Worm (Caenorhabditis elegans) whole organism, L1 larva: ENCODE results near the gene col-146.

Source experiments
- F16B12.6 ChIP-seq: fragments of 150-350 bp; optimal IDR thresholded peaks from 2 replicates; lab custom pipeline; 2014; ENCODE audit warnings: missing biosample characterization, missing genetic modification characterization
- aly-2 ChIP-seq: fragments of 150-350 bp; optimal IDR thresholded peaks from 2 replicates; lab custom pipeline; 2014; ENCODE audit warnings: missing biosample characterization, missing genetic modification characterization
- ces-1 ChIP-seq: fragments of 150-350 bp; optimal IDR thresholded peaks from 2 replicates; lab custom pipeline; 2014; ENCODE audit warnings: missing biosample characterization, missing genetic modification reagents, missing genetic modification characterization
- dpl-1 ChIP-seq, 3 experiments: fragments of 150-350 bp in 2 of 3; sonication (generic microtip) in 1 of 3; optimal IDR thresholded peaks; 2 replicates each; lab custom pipeline; 2014 to 2017; ENCODE audit warnings: missing biosample characterization in 3 of 3, missing genetic modification characterization in 3 of 3, missing genetic modification reagents in 3 of 3
- efl-1 ChIP-seq, 4 experiments: fragments of 150-350 bp; optimal IDR thresholded peaks in 3 of 4; peaks in 1 of 4; 1 replicate in 1 of 4; 2 replicates in 3 of 4; lab custom pipeline; 2014; ENCODE audit warnings: missing biosample characterization in 2 of 4, missing genetic modification characterization in 2 of 4, missing genetic modification reagents in 2 of 4
- efl-3 ChIP-seq: fragments of 200-800 bp; sonication (Bioruptor generic); optimal IDR thresholded peaks from 2 replicates; lab custom pipeline; 2018; ENCODE audit warnings: mild to moderate bottlenecking, missing genetic modification characterization, missing compliant biosample characterization
- egl-27 ChIP-seq, 2 experiments: fragments of 150-350 bp in 1 of 2; sonication (generic microtip); optimal IDR thresholded peaks; 3 replicates each; lab custom pipeline; 2017 to 2018; ENCODE audit warnings: missing biosample characterization in 2 of 2, missing genetic modification characterization in 2 of 2, missing genetic modification reagents in 2 of 2
- fkh-4 ChIP-seq: sonication (generic microtip); optimal IDR thresholded peaks from 2 replicates; lab custom pipeline; 2016; ENCODE audit warnings: missing compliant biosample characterization, missing genetic modification characterization, borderline replicate concordance
- fkh-8 ChIP-seq: sonication (generic microtip); optimal IDR thresholded peaks from 2 replicates; lab custom pipeline; 2016; ENCODE audit warnings: mild to moderate bottlenecking, missing genetic modification characterization, missing compliant biosample characterization
- grh-1 ChIP-seq: fragments of 200-800 bp; sonication (Bioruptor generic); IDR thresholded peaks from 2 replicates; pipeline ENCODE4 v1.3.6; 2022; ENCODE audit warnings: missing genetic modification reagents, missing genetic modification characterization, missing compliant biosample characterization
- hlh-17 ChIP-seq: fragments of 200-800 bp; sonication (Bioruptor generic); optimal IDR thresholded peaks from 2 replicates; lab custom pipeline; 2018; ENCODE audit warnings: missing genetic modification characterization, mild to moderate bottlenecking, missing compliant biosample characterization, moderate library complexity, borderline replicate concordance
- jun-1 ChIP-seq: fragments of 150-350 bp; optimal IDR thresholded peaks from 2 replicates; lab custom pipeline; 2014; ENCODE audit warnings: missing biosample characterization, missing genetic modification reagents, missing genetic modification characterization
- lin-13 ChIP-seq: fragments of 150-350 bp; optimal IDR thresholded peaks from 2 replicates; lab custom pipeline; 2014; ENCODE audit warnings: missing biosample characterization, missing genetic modification reagents, missing genetic modification characterization
- lin-15B ChIP-seq: fragments of 150-350 bp; sonication (generic microtip); optimal IDR thresholded peaks from 3 replicates; lab custom pipeline; 2014; ENCODE audit warnings: missing biosample characterization, missing genetic modification characterization
- lin-35 ChIP-seq, 2 experiments: fragments of 150-350 bp; optimal IDR thresholded peaks; 2 replicates each; lab custom pipeline; 2014; ENCODE audit warnings: missing biosample characterization in 2 of 2, missing genetic modification characterization in 2 of 2, missing genetic modification reagents in 2 of 2
- mab-9 ChIP-seq: fragments of 200-800 bp; sonication (Bioruptor generic); IDR thresholded peaks from 2 replicates; pipeline ENCODE4 v1.3.6; 2022; ENCODE audit warnings: missing genetic modification reagents, missing genetic modification characterization, missing compliant biosample characterization
- mdl-1 ChIP-seq, 2 experiments: fragments of 150-350 bp; optimal IDR thresholded peaks; 2 replicates each; lab custom pipeline; 2014 to 2017; ENCODE audit warnings: missing biosample characterization in 2 of 2, missing genetic modification characterization in 2 of 2, inconsistent platforms in 1 of 2
- mef-2 ChIP-seq: fragments of 150-350 bp; optimal IDR thresholded peaks from 2 replicates; lab custom pipeline; 2014; ENCODE audit warnings: missing biosample characterization, missing genetic modification characterization
- mep-1 ChIP-seq: fragments of 150-350 bp; optimal IDR thresholded peaks from 2 replicates; lab custom pipeline; 2014; ENCODE audit warnings: missing biosample characterization, missing genetic modification characterization
- nhr-11 ChIP-seq: fragments of 150-350 bp; optimal IDR thresholded peaks from 2 replicates; lab custom pipeline; 2014; ENCODE audit warnings: missing biosample characterization, missing genetic modification characterization
- nhr-12 ChIP-seq: sonication (generic microtip); optimal IDR thresholded peaks from 2 replicates; lab custom pipeline; 2017; ENCODE audit warnings: missing biosample characterization, missing genetic modification characterization
- nhr-20 ChIP-seq: sonication (generic microtip); optimal IDR thresholded peaks from 2 replicates; lab custom pipeline; 2016; ENCODE audit warnings: mild to moderate bottlenecking, missing genetic modification characterization, missing compliant biosample characterization
- nhr-237 ChIP-seq: fragments of 150-350 bp; optimal IDR thresholded peaks from 2 replicates; lab custom pipeline; 2014; ENCODE audit warnings: missing biosample characterization, missing genetic modification characterization
- nhr-47 ChIP-seq: sonication (generic microtip); optimal IDR thresholded peaks from 2 replicates; lab custom pipeline; 2016; ENCODE audit warnings: mild to moderate bottlenecking, missing genetic modification characterization, moderate library complexity, missing compliant biosample characterization
- nhr-77 ChIP-seq: fragments of 150-350 bp; optimal IDR thresholded peaks from 2 replicates; lab custom pipeline; 2014; ENCODE audit warnings: missing biosample characterization, missing genetic modification characterization
- nhr-84 ChIP-seq: sonication (generic microtip); optimal IDR thresholded peaks from 2 replicates; lab custom pipeline; 2017; ENCODE audit warnings: missing biosample characterization, missing genetic modification characterization
- nhr-85 ChIP-seq: sonication (generic microtip); peaks from one replicate; lab custom pipeline; 2016; ENCODE audit warnings: missing genetic modification characterization, inconsistent platforms, missing compliant biosample characterization
- sup-37 ChIP-seq: fragments of 200-800 bp; sonication (Bioruptor generic); optimal IDR thresholded peaks from 2 replicates; lab custom pipeline; 2018; ENCODE audit warnings: mild to moderate bottlenecking, missing genetic modification characterization, missing compliant biosample characterization
- tbx-2 ChIP-seq: sonication (generic microtip); optimal IDR thresholded peaks from 2 replicates; lab custom pipeline; 2016; ENCODE audit warnings: missing genetic modification characterization, missing compliant biosample characterization
- tlp-1 ChIP-seq: fragments of 150-350 bp; optimal IDR thresholded peaks from 2 replicates; lab custom pipeline; 2014; ENCODE audit warnings: missing biosample characterization, missing genetic modification characterization
- unc-130 ChIP-seq: fragments of 150-350 bp; optimal IDR thresholded peaks from 2 replicates; lab custom pipeline; 2017; ENCODE audit warnings: missing biosample characterization, missing genetic modification characterization, inconsistent platforms
- unc-98 ChIP-seq: fragments of 200-800 bp; sonication (Bioruptor generic); IDR thresholded peaks from 2 replicates; pipeline ENCODE4 v1.3.6; 2022; ENCODE audit warnings: missing genetic modification characterization, missing compliant biosample characterization
- vab-15 ChIP-seq: sonication (generic microtip); optimal IDR thresholded peaks from 2 replicates; lab custom pipeline; 2017; ENCODE audit warnings: missing genotype, mild to moderate bottlenecking, missing genetic modification characterization, missing compliant biosample characterization
- zag-1 ChIP-seq: fragments of 150-350 bp; optimal IDR thresholded peaks from 2 replicates; lab custom pipeline; 2014; ENCODE audit warnings: missing biosample characterization, missing genetic modification characterization
- ztf-11 ChIP-seq, 2 experiments: sonication (generic microtip); optimal IDR thresholded peaks; 2 replicates each; lab custom pipeline; 2016 to 2017; ENCODE audit warnings: missing genetic modification characterization in 2 of 2, missing biosample characterization in 1 of 2, missing compliant biosample characterization in 1 of 2
- ztf-4 ChIP-seq: fragments of 150-350 bp; optimal IDR thresholded peaks from 2 replicates; lab custom pipeline; 2014; ENCODE audit warnings: missing biosample characterization, missing genetic modification characterization

Gene col-146

DNA sequence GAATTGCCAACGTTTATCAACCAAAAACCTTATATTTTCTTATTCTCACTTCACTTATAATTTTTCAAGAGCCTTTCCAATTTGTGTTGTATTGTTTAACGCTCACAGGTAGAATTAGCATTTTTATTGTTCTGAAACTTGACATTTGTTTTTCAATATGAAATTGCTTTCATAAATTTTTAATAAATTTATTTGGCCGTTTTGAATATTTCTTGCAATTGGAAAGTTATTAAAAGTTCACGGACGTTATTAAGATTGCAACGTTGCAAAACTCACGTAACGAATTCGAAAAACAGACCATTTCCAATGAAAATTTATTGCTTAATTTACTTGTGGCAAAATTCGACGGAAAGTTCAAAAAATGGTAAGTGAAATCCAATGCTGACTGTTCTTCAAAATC is 39.4 kb upstream of the col-146 start, which contains the start of gene K09G1.2 (continued):
- TF ChIP-seq lin-35 (GFP tag; optimal IDR thresholded peaks at IDR 0.05; lab: Kevin White, UChicago) (no peak), zag-1 (tag; lab: Kevin White, UChicago) (no peak)

DNA sequence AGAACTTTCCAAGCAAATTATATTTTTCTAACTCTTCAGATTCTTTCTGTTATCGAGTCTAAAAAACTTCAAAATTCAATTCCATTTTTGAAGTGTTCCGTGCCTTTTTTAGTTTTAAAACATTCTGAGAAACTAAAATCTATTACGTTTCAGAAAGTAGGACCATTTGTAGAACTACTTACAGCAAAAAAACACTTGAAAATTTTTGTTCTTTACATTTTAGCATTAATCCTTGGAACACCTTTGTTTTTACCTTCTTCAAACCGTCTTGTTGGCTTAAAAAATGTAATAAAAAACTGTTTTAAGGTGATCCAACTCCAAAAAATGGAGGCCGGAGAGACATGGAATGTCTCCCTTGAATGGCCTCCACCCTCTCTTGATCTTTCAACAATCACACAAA is 21.5 kb upstream of the col-146 start, which contains the start of gene dop-2:
Gene dop-2 (plus strand): TSS at position 301 of the 400 bp plus-strand sequence.
- TF ChIP-seq unc-98 (GFP tag; lab: Robert Waterston, UW) (no peak), grh-1 (no peak), vab-15 (tag; lab: Kevin White, UChicago) (no peak), jun-1 (no peak), nhr-11 (tag; lab: Kevin White, UChicago) (no peak), zag-1 (tag; lab: Kevin White, UChicago) (no peak), nhr-84 (tag; lab: Kevin White, UChicago) (no peak), lin-35 (GFP tag; optimal IDR thresholded peaks at IDR 0.05; lab: Kevin White, UChicago) (no peak)

DNA sequence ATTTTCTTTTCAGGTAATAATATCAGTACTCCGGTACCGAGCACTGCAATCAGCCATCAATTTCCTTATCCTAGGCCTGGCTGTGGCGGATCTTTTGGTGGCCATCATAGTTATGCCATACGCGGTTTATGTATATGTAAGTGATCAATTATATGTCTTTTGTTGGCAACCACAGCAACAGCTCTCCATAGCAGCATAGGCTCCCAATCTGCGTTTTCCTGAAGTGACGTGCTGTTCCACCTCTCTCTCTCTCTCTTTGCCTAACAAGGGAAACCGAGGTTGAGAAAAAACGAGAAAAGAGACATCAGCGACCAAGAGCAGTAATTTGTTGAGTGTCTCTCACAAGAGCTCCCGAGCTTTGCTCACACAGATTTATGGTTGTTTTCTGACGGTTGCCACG is 20.5 kb upstream of the col-146 start:
- no peak for TF ChIP-seq ces-1 (GFP tag; lab: Kevin White, UChicago)
- TF ChIP-seq unc-130 (tag; lab: Kevin White, UChicago): no peak
- TF ChIP-seq ztf-4 (tag; lab: Kevin White, UChicago): no peak
- TF ChIP-seq aly-2 (tag; lab: Kevin White, UChicago): no peak

DNA sequence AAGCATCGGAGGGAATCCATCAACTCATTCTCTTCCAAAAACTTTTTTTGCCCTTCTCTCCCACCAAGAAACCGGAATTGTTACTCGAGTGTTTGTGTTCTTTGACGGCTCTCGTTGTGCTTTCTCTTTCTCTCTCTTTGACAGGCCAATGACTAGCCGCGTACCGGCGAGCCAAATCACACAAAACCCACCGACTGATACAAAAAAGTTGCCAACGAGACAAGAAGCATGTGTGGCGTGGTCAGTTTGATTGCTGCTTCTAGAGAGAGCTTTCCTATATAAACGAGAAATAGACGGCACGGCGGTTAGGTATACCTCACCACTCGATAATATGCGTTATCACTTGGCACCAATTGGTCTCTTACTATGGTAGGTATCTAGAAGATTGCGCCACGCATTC is 14.0 kb upstream of the col-146 start, which contains the start of gene pqn-63:
Gene pqn-63 (plus strand): TSS at position 307 of the 400 bp plus-strand sequence.
- TF ChIP-seq ztf-11 (tag; optimal IDR thresholded peaks at IDR 0.05; lab: Kevin White, UChicago) (no peak), sup-37 (GFP tag; lab: Kevin White, UChicago) (no peak), efl-1 (optimal IDR thresholded peaks at IDR 0.05; lab: Kevin White, UChicago) (no peak), efl-1 (GFP tag; optimal IDR thresholded peaks at IDR 0.05 in 1 of 2; lab: Kevin White, UChicago) (peak in 1 of 2 experiments; percentile 14), mep-1 (no peak)

DNA sequence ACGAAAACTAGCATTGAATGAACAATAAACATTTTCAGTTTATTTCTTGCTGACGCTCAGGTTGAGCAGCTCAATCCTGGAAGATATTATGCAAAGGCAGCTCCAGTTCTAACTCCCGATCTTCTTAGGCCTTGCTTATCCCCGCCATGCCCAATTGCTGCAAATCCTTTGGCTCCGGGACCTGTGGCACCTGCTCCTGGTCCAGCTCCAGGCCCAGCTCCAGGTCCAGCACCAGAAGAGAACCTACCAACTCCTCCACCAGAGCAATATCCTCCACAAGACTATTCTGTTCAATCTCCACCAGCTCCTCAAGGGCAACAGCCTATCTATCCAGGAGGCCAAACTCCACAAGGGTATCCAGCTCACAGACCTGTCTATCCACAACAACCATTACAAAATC is 13.6 kb upstream of the col-146 start:
- no peak for TF ChIP-seq hlh-17 (GFP tag; lab: Kevin White, UChicago)
- no peak for TF ChIP-seq lin-15B (tag; lab: Kevin White, UChicago)
- TF ChIP-seq aly-2 (tag; lab: Kevin White, UChicago): no peak
- no peak for TF ChIP-seq F16B12.6
- TF ChIP-seq nhr-77 (tag; lab: Kevin White, UChicago): no peak
- TF ChIP-seq vab-15 (tag; lab: Kevin White, UChicago): no peak
- no peak for TF ChIP-seq nhr-12 (tag; lab: Kevin White, UChicago)
- TF ChIP-seq mdl-1 (tag; optimal IDR thresholded peaks at IDR 0.05; lab: Kevin White, UChicago): no peak
- no peak for TF ChIP-seq egl-27 (tag; optimal IDR thresholded peaks at IDR 0.05; lab: Kevin White, UChicago)
- TF ChIP-seq, all 84 proteins: peak for 0

DNA sequence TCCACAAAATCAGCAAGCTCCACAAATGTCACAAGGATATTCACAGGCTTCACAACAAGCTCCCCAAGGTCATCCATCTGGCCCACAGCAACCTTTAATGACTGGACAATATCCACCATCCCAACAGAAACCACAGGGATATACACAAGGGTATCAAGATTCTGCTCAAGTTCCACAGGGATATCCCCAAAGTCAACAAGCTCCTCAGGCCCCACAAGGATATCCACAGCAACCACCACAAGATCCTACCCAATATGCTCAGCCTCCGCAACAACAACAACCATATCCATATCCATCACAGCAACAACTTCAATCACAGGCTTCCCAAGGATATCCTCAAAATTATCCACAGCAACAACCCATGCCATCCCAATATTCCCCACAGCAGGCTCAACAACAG is 13.1 kb upstream of the col-146 start:
- no peak for TF ChIP-seq nhr-20 (tag; lab: Kevin White, UChicago)
- no peak for TF ChIP-seq mef-2 (tag; lab: Kevin White, UChicago)
- TF ChIP-seq fkh-8 (tag; lab: Kevin White, UChicago): no peak
- no peak for TF ChIP-seq tlp-1 (tag; lab: Kevin White, UChicago)
- TF ChIP-seq nhr-237: no peak
- no peak for TF ChIP-seq tbx-2 (tag; lab: Kevin White, UChicago)
- TF ChIP-seq lin-13 (GFP tag; lab: Kevin White, UChicago): no peak
- TF ChIP-seq fkh-4 (tag; lab: Kevin White, UChicago): no peak
- no peak for TF ChIP-seq nhr-85 (tag; lab: Kevin White, UChicago)
- TF ChIP-seq efl-3 (GFP tag; lab: Kevin White, UChicago): no peak
- no peak for TF ChIP-seq mab-9
- TF ChIP-seq nhr-47 (tag; lab: Kevin White, UChicago): no peak
- no peak for TF ChIP-seq nhr-12 (tag; lab: Kevin White, UChicago)
- no peak for TF ChIP-seq ztf-11 (tag; optimal IDR thresholded peaks at IDR 0.05; lab: Kevin White, UChicago)
- TF ChIP-seq dpl-1 (GFP tag; optimal IDR thresholded peaks at IDR 0.05; lab: Kevin White, UChicago): no peak
